Worm (Caenorhabditis elegans): ENCODE results near the gene C43F9.11.

The C43F9.11 gene

DNA sequence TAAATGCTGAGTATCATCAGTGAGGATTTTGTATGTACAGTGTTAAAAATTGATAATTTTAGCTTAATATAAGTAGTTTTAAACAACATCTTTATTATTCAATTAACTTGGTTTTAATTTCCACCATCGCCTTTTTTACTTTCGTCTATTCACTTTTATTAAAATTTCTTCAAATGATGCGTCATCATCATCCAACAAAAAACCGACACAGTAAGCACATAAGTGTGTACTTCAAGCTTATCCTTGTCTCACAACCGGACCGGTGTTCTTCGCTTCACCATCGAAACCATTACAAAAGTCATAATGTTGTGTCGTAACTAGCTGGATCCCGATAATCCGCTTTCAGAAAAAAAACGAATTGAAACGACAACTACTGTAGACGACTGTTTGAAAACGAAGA is at the start of gene C43F9.11:
Gene C43F9.11 (plus strand): TSS at position 301 of the 400 bp plus-strand sequence.
- TF ChIP-seq mdt-29 (GFP tag; IDR thresholded peaks at IDR 0.05) (no peak), nhr-41 (GFP tag; IDR thresholded peaks at IDR 0.05) (no peak), snpc-1.2 (GFP tag; IDR thresholded peaks at IDR 0.05) (no peak), ceh-44 (GFP tag; IDR thresholded peaks at IDR 0.05) (no peak), tra-1 (GFP tag; IDR thresholded peaks at IDR 0.05) (no peak), attf-4 (tag; optimal IDR thresholded peaks at IDR 0.05) (no peak), madf-5 (GFP tag; IDR thresholded peaks at IDR 0.05) (no peak), dpl-1 (GFP tag; optimal IDR thresholded peaks at IDR 0.05) (no peak)

DNA sequence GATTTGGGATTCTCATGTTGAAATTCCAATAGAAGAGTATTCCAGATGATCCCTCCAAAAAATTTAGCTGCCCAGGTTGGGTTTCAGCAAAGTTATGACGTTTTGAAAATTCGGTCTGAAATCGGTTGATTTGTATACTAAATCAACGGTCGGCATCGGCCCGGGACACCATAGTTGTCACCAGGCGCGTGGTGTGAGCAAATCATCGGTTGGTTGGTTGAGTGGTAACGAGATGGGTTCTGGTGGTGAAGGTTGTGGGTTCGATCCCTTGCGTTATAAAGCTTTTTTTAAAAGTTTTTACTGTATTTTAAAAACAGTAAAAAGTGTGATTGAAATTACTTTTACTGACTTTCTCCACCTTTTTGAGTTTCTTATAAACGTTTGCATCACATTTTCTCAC is 48.1 kb upstream of the C43F9.11 start:
- TF ChIP-seq vab-7 (GFP tag; IDR thresholded peaks at IDR 0.05) (peak; percentile 66), arid-1 (GFP tag; conservative IDR thresholded peaks at IDR 0.05) (0 out of 2 replicates have a peak, but pooled peaks have one; percentile 30), lim-7 (GFP tag; IDR thresholded peaks at IDR 0.05) (peak; percentile 70; the same call in 1 of the 2 replicates), dmd-8 (GFP tag; IDR thresholded peaks at IDR 0.05) (0 out of 2 replicates have a peak, but pooled peaks have one; percentile 52), Y48G9A.11 (GFP tag; IDR thresholded peaks at IDR 0.05) (peak; percentile 62; the same call in 1 of the 2 replicates)

DNA sequence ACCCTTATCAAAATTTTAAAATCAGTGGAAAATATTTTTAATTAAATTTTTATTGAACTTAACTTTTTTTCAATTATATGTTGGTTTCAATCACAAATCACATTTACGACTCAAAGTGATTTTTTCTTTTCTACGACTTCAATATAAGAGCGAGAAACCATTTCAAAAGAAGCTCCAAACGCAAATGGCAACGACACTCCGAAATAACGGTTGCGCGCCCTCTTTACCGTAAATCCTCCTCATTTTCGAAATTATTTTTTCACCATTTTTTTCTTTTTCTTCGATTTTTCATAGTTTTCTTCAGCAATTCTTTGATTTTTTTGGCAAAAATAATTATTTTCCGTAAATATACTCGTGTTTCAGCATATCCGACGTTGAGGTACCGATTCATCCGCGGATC is 43.6 kb upstream of the C43F9.11 start:
- peak; percentile 97 for TF ChIP-seq Y48G9A.11 (GFP tag; IDR thresholded peaks at IDR 0.05)

DNA sequence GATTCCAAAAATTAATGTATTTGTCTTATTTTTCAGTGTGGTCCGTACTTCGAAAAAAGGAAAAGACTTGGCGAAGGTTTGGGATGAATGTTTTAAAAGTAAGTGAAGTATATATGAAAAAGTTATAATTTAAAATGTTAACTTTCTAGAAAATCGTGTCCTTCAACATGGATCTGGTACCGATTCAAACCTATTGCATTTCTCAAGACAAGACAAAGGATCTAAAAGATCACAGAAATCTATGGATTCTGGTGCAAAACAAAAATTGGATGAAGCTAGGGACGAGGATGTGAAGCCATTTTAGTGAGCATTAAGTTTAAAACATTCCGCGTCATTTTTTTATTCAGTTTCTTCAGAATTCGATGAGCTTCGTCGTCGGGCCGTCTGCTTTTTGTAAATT is 41.7 kb upstream of the C43F9.11 start, which contains the start of gene zim-2:
Gene zim-2 (plus strand): TSS at position 301 of the 400 bp plus-strand sequence.
- TF ChIP-seq lsy-2 (tag; optimal IDR thresholded peaks at IDR 0.05) = no peak
- peak in 1 of 2 experiments; percentile 43 for TF ChIP-seq unc-62 (GFP tag; optimal IDR thresholded peaks at IDR 0.05 in 1 of 2)
- TF ChIP-seq unc-62 (tag; optimal IDR thresholded peaks at IDR 0.05) = no peak

DNA sequence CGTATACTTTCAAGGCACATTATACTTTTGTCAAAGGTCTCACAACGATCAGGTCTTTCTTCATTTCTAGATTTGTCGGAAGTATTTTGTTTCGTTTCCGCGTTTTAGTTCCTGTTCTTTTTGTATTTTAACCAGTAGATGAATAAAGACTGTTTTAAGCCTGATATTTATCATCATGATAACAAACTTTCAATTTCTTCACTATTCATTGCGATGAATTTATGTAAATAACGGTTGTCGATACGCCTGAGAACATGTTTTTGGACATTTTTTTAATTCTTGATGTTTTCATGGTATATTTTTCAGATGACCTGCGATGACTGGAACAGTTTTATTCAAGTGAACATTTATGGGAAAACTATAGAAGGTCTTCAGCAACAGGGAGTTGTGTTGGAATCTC is 38.2 kb upstream of the C43F9.11 start, which contains the start of gene zim-3:
Gene zim-3 (plus strand): TSS at position 301 of the 400 bp plus-strand sequence.
- TF ChIP-seq set-16 (GFP tag; IDR thresholded peaks at IDR 0.05) = no peak
- TF ChIP-seq lin-29 (GFP tag; IDR thresholded peaks at IDR 0.05) = no peak
- no peak for TF ChIP-seq gei-8 (GFP tag; optimal IDR thresholded peaks at IDR 0.05)
- TF ChIP-seq lin-1 (GFP tag; IDR thresholded peaks at IDR 0.05) = no peak
- no peak for TF ChIP-seq vab-7 (GFP tag; IDR thresholded peaks at IDR 0.05)
- TF ChIP-seq nhr-77 (tag; optimal IDR thresholded peaks at IDR 0.05) = no peak
- TF ChIP-seq tra-1 (GFP tag; IDR thresholded peaks at IDR 0.05) = no peak
- no peak for TF ChIP-seq ztf-11 (tag; optimal IDR thresholded peaks at IDR 0.05)
- TF ChIP-seq nhr-11 (tag; optimal IDR thresholded peaks at IDR 0.05) = no peak
- TF ChIP-seq rbr-2 (tag; optimal IDR thresholded peaks at IDR 0.05) = no peak
- TF ChIP-seq ceh-32 (tag; optimal IDR thresholded peaks at IDR 0.05; ENCODE audit: poor library complexity) = no peak
- TF ChIP-seq sdz-12 (GFP tag; optimal IDR thresholded peaks at IDR 0.05) = no peak
- no peak for TF ChIP-seq spr-3 (GFP tag; optimal IDR thresholded peaks at IDR 0.05)
- TF ChIP-seq lin-38 (GFP tag; IDR thresholded peaks at IDR 0.05) = no peak
- TF ChIP-seq dmd-9 (GFP tag; IDR thresholded peaks at IDR 0.05) = no peak
- no peak for TF ChIP-seq ceh-20 (GFP tag; IDR thresholded peaks at IDR 0.05)
- no peak for TF ChIP-seq jun-1 (tag; optimal IDR thresholded peaks at IDR 0.05)

DNA sequence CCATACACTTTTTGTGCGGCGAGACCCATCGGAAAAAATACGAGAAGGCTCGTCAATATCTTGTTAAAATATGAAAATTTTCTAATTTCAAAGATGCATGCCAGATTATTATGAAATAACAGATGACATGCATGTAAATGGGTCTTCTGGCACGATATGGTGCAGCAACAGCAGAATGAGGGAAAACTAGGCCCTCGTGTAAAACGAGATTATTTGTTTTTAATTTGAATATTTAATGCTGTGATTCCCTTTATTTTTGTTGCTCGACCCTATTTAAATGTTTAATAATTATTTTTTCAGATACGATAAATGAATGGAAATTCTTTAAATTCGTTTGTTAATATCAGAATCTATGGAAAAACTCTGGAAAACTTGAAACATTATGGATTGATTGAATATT is 35.0 kb upstream of the C43F9.11 start, which contains the start of gene him-8:
Gene him-8 (plus strand): TSS at position 301 of the 400 bp plus-strand sequence.
- TF ChIP-seq dmd-6 (GFP tag; IDR thresholded peaks at IDR 0.05) = no peak
- TF ChIP-seq vab-7 (GFP tag; IDR thresholded peaks at IDR 0.05) = no peak
- no peak for TF ChIP-seq dve-1 (tag; optimal IDR thresholded peaks at IDR 0.05; ENCODE audit: insufficient read depth)
- no peak for TF ChIP-seq mep-1 (tag; optimal IDR thresholded peaks at IDR 0.05)
- TF ChIP-seq fos-1 (tag; optimal IDR thresholded peaks at IDR 0.05) = no peak
- TF ChIP-seq tag-97 (GFP tag; IDR thresholded peaks at IDR 0.05) = no peak
- TF ChIP-seq duxl-1 (tag; optimal IDR thresholded peaks at IDR 0.05; ENCODE audit: poor library complexity) = no peak
- no peak for TF ChIP-seq F49E8.2 (tag; optimal IDR thresholded peaks at IDR 0.05; ENCODE audit: borderline replicate concordance)
- TF ChIP-seq lin-38 (GFP tag; IDR thresholded peaks at IDR 0.05) = no peak
- TF ChIP-seq daf-16 (GFP tag; optimal IDR thresholded peaks at IDR 0.05) = no peak
- no peak for TF ChIP-seq daf-16 (tag; optimal IDR thresholded peaks at IDR 0.05)
- no peak for TF ChIP-seq ctbp-1 (GFP tag; IDR thresholded peaks at IDR 0.05)
- TF ChIP-seq T20F7.1 (GFP tag; optimal IDR thresholded peaks at IDR 0.05) = no peak
- no peak for TF ChIP-seq unc-130 (GFP tag; optimal IDR thresholded peaks at IDR 0.05)
- TF ChIP-seq R02D3.7 (tag; optimal IDR thresholded peaks at IDR 0.05) = no peak
- no peak for TF ChIP-seq dpl-1 (GFP tag; optimal IDR thresholded peaks at IDR 0.05)

All from whole organism, L4 larva.